Fruit fly (Drosophila melanogaster): ENCODE measurements around the gene CG14252.

dm6 chr3R:26969743-26970142 lies 24.4 kb downstream of the CG14252 start:
- no peak for TF ChIP-seq CG8478 (optimal IDR thresholded peaks at IDR 0.05)
- no peak for TF ChIP-seq CTCF (optimal IDR thresholded peaks at IDR 0.05)
